Fruit fly (Drosophila melanogaster) whole organism, embryonic: ENCODE data around the gene bib.

Experiments
- Bdp1 ChIP-seq: fragments of 200-800 bp; sonication (Bioruptor generic); optimal IDR thresholded peaks from 3 replicates; lab custom pipeline; 2016; ENCODE audit warnings: missing biosample characterization, missing genetic modification characterization
- BtbVII ChIP-seq: fragments of 200-800 bp; sonication (Bioruptor generic); optimal IDR thresholded peaks from 3 replicates; lab custom pipeline; 2017; ENCODE audit warnings: missing biosample characterization, mild to moderate bottlenecking, missing genetic modification characterization
- CG11085 ChIP-seq: fragments of 200-800 bp; sonication (Bioruptor generic); IDR thresholded peaks from 2 replicates; pipeline ENCODE4 v1.3.6; 2022; ENCODE audit warnings: missing biosample characterization, missing genetic modification characterization
- CG11093 ChIP-seq: fragments of 200-800 bp; sonication (Bioruptor generic); IDR thresholded peaks from 3 replicates; pipeline ENCODE4 v1.3.6; 2022; ENCODE audit warnings: missing biosample characterization, missing genetic modification characterization
- CG11696 ChIP-seq: fragments of 200-800 bp; sonication (Bioruptor generic); IDR thresholded peaks from 2 replicates; pipeline ENCODE4 v1.3.6; 2022; ENCODE audit warnings: missing biosample characterization, missing genetic modification characterization
- CG12299 ChIP-seq: fragments of 200-800 bp; sonication (Bioruptor generic); optimal IDR thresholded peaks from 2 replicates; lab custom pipeline; 2018; ENCODE audit warnings: missing biosample characterization, mild to moderate bottlenecking, missing genetic modification characterization
- CG12659 ChIP-seq: fragments of 200-800 bp; sonication (Bioruptor generic); optimal IDR thresholded peaks from 3 replicates; lab custom pipeline; 2017; ENCODE audit warnings: mild to moderate bottlenecking, missing biosample characterization, missing genetic modification reagents, missing genetic modification characterization
- CG16863 ChIP-seq: fragments of 200-800 bp; sonication (Bioruptor generic); optimal IDR thresholded peaks from 3 replicates; lab custom pipeline; 2016; ENCODE audit warnings: missing biosample characterization, missing genetic modification characterization
- CG17328 ChIP-seq: fragments of 200-800 bp; sonication (Bioruptor generic); IDR thresholded peaks from 2 replicates; pipeline ENCODE4 v1.3.6; 2022; ENCODE audit warnings: missing biosample characterization, missing genetic modification characterization
- CG32772 ChIP-seq: fragments of 200-800 bp; sonication (Bioruptor generic); IDR thresholded peaks from 2 replicates; pipeline ENCODE4 v1.3.6; 2022; ENCODE audit warnings: missing biosample characterization, missing genetic modification characterization
- CG43689 ChIP-seq: fragments of 200-800 bp; sonication (Bioruptor generic); IDR thresholded peaks from 2 replicates; pipeline ENCODE4 v1.3.6; 2022; ENCODE audit warnings: missing biosample characterization, missing genetic modification characterization
- CG4854 ChIP-seq: fragments of 200-800 bp; sonication (Bioruptor generic); optimal IDR thresholded peaks from 2 replicates; lab custom pipeline; 2016; ENCODE audit warnings: missing biosample characterization, missing genetic modification characterization, inconsistent platforms
- CG6175 ChIP-seq: fragments of 200-800 bp; sonication (Bioruptor generic); IDR thresholded peaks from 3 replicates; pipeline ENCODE4 v1.3.6; 2022; ENCODE audit warnings: missing biosample characterization, missing genetic modification characterization
- CG6689 ChIP-seq: fragments of 200-800 bp; sonication (Bioruptor generic); IDR thresholded peaks from 2 replicates; pipeline ENCODE4 v1.3.6; 2022; ENCODE audit warnings: missing biosample characterization, missing genetic modification characterization
- CG7987 ChIP-seq: fragments of 200-800 bp; sonication (Bioruptor generic); optimal IDR thresholded peaks from 2 replicates; lab custom pipeline; 2018; ENCODE audit warnings: missing biosample characterization, mild to moderate bottlenecking, missing genetic modification characterization, moderate library complexity
- CHES-1-like ChIP-seq: fragments of 200-800 bp; sonication (Bioruptor generic); optimal IDR thresholded peaks from 2 replicates; lab custom pipeline; 2016; ENCODE audit warnings: missing biosample characterization, missing genetic modification characterization
- D ChIP-seq, 2 experiments: fragments of 200-800 bp in 1 of 2; fragments of >200 bp in 1 of 2; sonication (Bioruptor generic) in 1 of 2; optimal IDR thresholded peaks; 2 replicates in 1 of 2; 3 replicates in 1 of 2; lab custom pipeline; 2017; ENCODE audit warnings: mild to moderate bottlenecking in 1 of 2, missing biosample characterization in 1 of 2, missing genetic modification characterization in 1 of 2, missing genetic modification reagents in 1 of 2
- Dref ChIP-seq: fragments of 200-800 bp; sonication (Bioruptor generic); IDR thresholded peaks from 2 replicates; pipeline ENCODE4 v1.3.6; 2022; ENCODE audit warnings: missing biosample characterization, missing genetic modification characterization
- Fer1 ChIP-seq: fragments of 200-800 bp; sonication (Bioruptor generic); optimal IDR thresholded peaks from 2 replicates; lab custom pipeline; 2017; ENCODE audit warnings: missing biosample characterization, mild to moderate bottlenecking, missing genetic modification characterization
- H2.0 ChIP-seq: fragments of 200-800 bp; sonication (Bioruptor generic); IDR thresholded peaks from 2 replicates; pipeline ENCODE4 v1.3.6; 2022; ENCODE audit warnings: missing biosample characterization, missing genetic modification characterization
- NFAT ChIP-seq: fragments of 200-800 bp; sonication (Bioruptor generic); IDR thresholded peaks from 2 replicates; pipeline ENCODE4 v1.3.6; 2022; ENCODE audit warnings: missing biosample characterization, missing genetic modification characterization
- Nf-YA ChIP-seq: fragments of 200-800 bp; sonication (Bioruptor generic); IDR thresholded peaks from 2 replicates; pipeline ENCODE4 v1.3.6; 2022; ENCODE audit warnings: missing biosample characterization, missing genetic modification characterization
- Scr ChIP-seq: fragments of 200-800 bp; sonication (Bioruptor generic); IDR thresholded peaks from 2 replicates; pipeline ENCODE4 v1.3.6; 2022; ENCODE audit warnings: missing biosample characterization, missing genetic modification characterization; ENCODE audit not compliant: partially characterized antibody
- Spps ChIP-seq: fragments of 200-800 bp; sonication (Bioruptor generic); optimal IDR thresholded peaks from 2 replicates; lab custom pipeline; 2018; ENCODE audit warnings: missing biosample characterization, mild to moderate bottlenecking, missing genetic modification characterization
- Xbp1 ChIP-seq: fragments of 200-800 bp; sonication (Bioruptor generic); optimal IDR thresholded peaks from 3 replicates; lab custom pipeline; 2016; ENCODE audit warnings: missing biosample characterization, mild to moderate bottlenecking, missing genetic modification characterization
- Xrp1 ChIP-seq: fragments of 200-800 bp; sonication (Bioruptor generic); IDR thresholded peaks from 2 replicates; pipeline ENCODE4 v1.3.6; 2022; ENCODE audit warnings: missing biosample characterization, missing genetic modification characterization
- ab ChIP-seq: fragments of 200-800 bp; sonication (Bioruptor generic); optimal IDR thresholded peaks from 2 replicates; lab custom pipeline; 2016; ENCODE audit warnings: missing biosample characterization, missing genetic modification characterization
- ara ChIP-seq: fragments of 200-800 bp; sonication (Bioruptor generic); IDR thresholded peaks from 2 replicates; pipeline ENCODE4 v1.3.6; 2022; ENCODE audit warnings: missing biosample characterization, missing genetic modification characterization
- ash1 ChIP-seq: fragments of 200-800 bp; sonication (Bioruptor generic); optimal IDR thresholded peaks from 2 replicates; lab custom pipeline; 2018; ENCODE audit warnings: missing biosample characterization, mild to moderate bottlenecking, missing genetic modification characterization
- bigmax ChIP-seq: fragments of 200-800 bp; sonication (Bioruptor generic); optimal IDR thresholded peaks from 2 replicates; lab custom pipeline; 2018; ENCODE audit warnings: missing biosample characterization, mild to moderate bottlenecking, missing genetic modification characterization
- danr ChIP-seq: fragments of 200-800 bp; sonication (Bioruptor generic); IDR thresholded peaks from 2 replicates; pipeline ENCODE4 v1.3.6; 2022; ENCODE audit warnings: missing biosample characterization, missing genetic modification characterization
- dimm ChIP-seq: fragments of 200-800 bp; sonication (Bioruptor generic); IDR thresholded peaks from 2 replicates; pipeline ENCODE4 v1.3.6; 2022; ENCODE audit warnings: missing biosample characterization, missing genetic modification characterization
- dpn ChIP-seq, 2 experiments: fragments of 200-800 bp; sonication (Bioruptor generic); optimal IDR thresholded peaks; 3 replicates each; lab custom pipeline; 2016; ENCODE audit warnings: missing biosample characterization in 2 of 2, missing genetic modification characterization in 2 of 2
- gro ChIP-seq: fragments of 200-800 bp; sonication (Bioruptor generic); optimal IDR thresholded peaks from 2 replicates; lab custom pipeline; 2016; ENCODE audit warnings: missing biosample characterization, missing genetic modification characterization
- gsb-n ChIP-seq: fragments of 200-800 bp; sonication (Bioruptor generic); optimal IDR thresholded peaks from 3 replicates; lab custom pipeline; 2018; ENCODE audit warnings: missing biosample characterization, mild to moderate bottlenecking, missing genetic modification characterization
- insv ChIP-seq, 2 experiments: fragments of 200-800 bp; sonication (Bioruptor generic); optimal IDR thresholded peaks; 3 replicates each; lab custom pipeline; 2016 to 2018; ENCODE audit warnings: missing biosample characterization in 2 of 2, missing genetic modification characterization in 2 of 2
- klu ChIP-seq: fragments of 200-800 bp; sonication (Bioruptor generic); IDR thresholded peaks from 2 replicates; pipeline ENCODE4 v1.3.6; 2022; ENCODE audit warnings: missing biosample characterization, missing genetic modification characterization
- lilli ChIP-seq: fragments of 200-800 bp; sonication (Bioruptor generic); optimal IDR thresholded peaks from 3 replicates; lab custom pipeline; 2016; ENCODE audit warnings: missing biosample characterization, missing genetic modification characterization
- mam ChIP-seq: fragments of 200-800 bp; sonication (Bioruptor generic); optimal IDR thresholded peaks from 3 replicates; lab custom pipeline; 2016; ENCODE audit warnings: missing biosample characterization, missing genetic modification characterization
- nerfin-1 ChIP-seq: fragments of 200-800 bp; sonication (Bioruptor generic); optimal IDR thresholded peaks from 3 replicates; lab custom pipeline; 2019; ENCODE audit warnings: missing biosample characterization, mild to moderate bottlenecking, missing genetic modification characterization, moderate library complexity
- onecut ChIP-seq: fragments of 200-800 bp; sonication (Bioruptor generic); IDR thresholded peaks from 2 replicates; pipeline ENCODE4 v1.3.6; 2022; ENCODE audit warnings: missing biosample characterization, missing genetic modification characterization
- ro ChIP-seq: fragments of 200-800 bp; sonication (Bioruptor generic); IDR thresholded peaks from 2 replicates; pipeline ENCODE4 v1.3.6; 2022; ENCODE audit warnings: missing biosample characterization, missing genetic modification characterization
- sens-2 ChIP-seq: fragments of 200-800 bp; sonication (Bioruptor generic); IDR thresholded peaks from 2 replicates; pipeline ENCODE4 v1.3.6; 2022; ENCODE audit warnings: missing biosample characterization, missing genetic modification characterization
- sima ChIP-seq: fragments of 200-800 bp; sonication (Bioruptor generic); optimal IDR thresholded peaks from 2 replicates; lab custom pipeline; 2016; ENCODE audit warnings: missing biosample characterization, missing genetic modification characterization
- ssp ChIP-seq: fragments of 200-800 bp; sonication (Bioruptor generic); IDR thresholded peaks from 2 replicates; pipeline ENCODE4 v1.3.6; 2022; ENCODE audit warnings: missing biosample characterization, missing genetic modification characterization
- tap ChIP-seq: fragments of 200-800 bp; optimal IDR thresholded peaks from 3 replicates; lab custom pipeline; 2019; ENCODE audit warnings: missing biosample characterization, mild to moderate bottlenecking, missing genetic modification characterization, moderate library complexity
- twi ChIP-seq: fragments of 200-800 bp; optimal IDR thresholded peaks from 2 replicates; lab custom pipeline; 2019; ENCODE audit warnings: missing biosample characterization, mild to moderate bottlenecking, missing genetic modification characterization, moderate library complexity
- unpg ChIP-seq: fragments of 200-800 bp; sonication (Bioruptor generic); optimal IDR thresholded peaks from 3 replicates; lab custom pipeline; 2018; ENCODE audit warnings: missing biosample characterization, mild to moderate bottlenecking, missing genetic modification characterization, moderate library complexity
- zen2 ChIP-seq: fragments of 200-800 bp; sonication (Bioruptor generic); IDR thresholded peaks from 3 replicates; pipeline ENCODE4 v1.3.6; 2022; ENCODE audit warnings: missing biosample characterization, missing genetic modification characterization; ENCODE audit not compliant: partially characterized antibody

bib gene

dm6 chr2L:9966983-9967737 lies 17.3 kb upstream of the bib start, which contains the start of the genes Dref and RpL13 (continued):
- TF ChIP-seq Spps (peak; percentile 74), CG6689 (GFP tag; lab: Robert Waterston, UW) (peak; percentile 44; the same call in 1 of the 2 replicates), CG16863 (peak; percentile 72), CG17328 (peak; percentile 88), ro (no peak), danr (GFP tag; lab: Robert Waterston, UW) (no peak), dimm (no peak; the same call in 1 of the 2 replicates), klu (GFP tag; lab: Robert Waterston, UW) (peak; percentile 41; the same call in 1 of the 2 replicates), unpg (GFP tag; lab: Kevin White, UChicago) (peak; percentile 82), nerfin-1 (tag; lab: Kevin White, UChicago) (peak; percentile 84), mam (GFP tag; lab: Kevin White, UChicago) (peak; percentile 84), CG12299 (tag; lab: Kevin White, UChicago) (peak; percentile 91), CG7987 (GFP tag; lab: Kevin White, UChicago) (peak; percentile 99), bigmax (GFP tag; lab: Kevin White, UChicago) (peak; percentile 83), CG11085 (GFP tag; lab: Robert Waterston, UW) (peak; percentile 49; the same call in 1 of the 2 replicates), insv (GFP tag; optimal IDR thresholded peaks at IDR 0.05; lab: Kevin White, UChicago) (peak in 1 of 2 experiments; percentile 79), tap (tag; lab: Kevin White, UChicago) (peak; percentile 79), Scr (GFP tag; lab: Robert Waterston, UW) (peak; percentile 85), BtbVII (peak; percentile 94), CG4854 (GFP tag; lab: Kevin White, UChicago) (peak; percentile 86), CG32772 (GFP tag; lab: Robert Waterston, UW) (peak; percentile 37; the same call in 1 of the 2 replicates), gro (GFP tag; lab: Kevin White, UChicago) (peak; percentile 91), D (optimal IDR thresholded peaks at IDR 0.05; lab: Kevin White, UChicago) (no peak), D (GFP tag; optimal IDR thresholded peaks at IDR 0.05; lab: Kevin White, UChicago) (peak; percentile 86), Fer1 (peak; percentile 95), CG11093 (no peak), sima (peak; percentile 65), onecut (peak; percentile 93), dpn (GFP tag; optimal IDR thresholded peaks at IDR 0.05; lab: Kevin White, UChicago) (peak; percentile 64 to 88), ssp (GFP tag; lab: Robert Waterston, UW) (peak; percentile 49; the same call in 1 of the 2 replicates), CG12659 (GFP tag; lab: Kevin White, UChicago) (peak; percentile 95), lilli (GFP tag; lab: Kevin White, UChicago) (peak; percentile 87), CHES-1-like (peak; percentile 90), twi (tag; lab: Kevin White, UChicago) (peak; percentile 65), ara (GFP tag; lab: Robert Waterston, UW) (peak; percentile 75), CG11696 (GFP tag; lab: Robert Waterston, UW) (peak; percentile 72), gsb-n (tag; lab: Kevin White, UChicago) (peak; percentile 88), sens-2 (GFP tag; lab: Robert Waterston, UW) (peak; percentile 92), CG43689 (GFP tag; lab: Robert Waterston, UW) (peak; percentile 63), H2.0 (peak; percentile 48; the same call in 1 of the 2 replicates), Dref (GFP tag; lab: Robert Waterston, UW) (peak; percentile 81), ash1 (GFP tag; lab: Kevin White, UChicago) (peak; percentile 95), NFAT (GFP tag; lab: Robert Waterston, UW) (peak; percentile 82), Xbp1 (GFP tag; lab: Kevin White, UChicago) (peak; percentile 77), Nf-YA (GFP tag; lab: Robert Waterston, UW) (peak; percentile 72), zen2 (GFP tag; lab: Robert Waterston, UW) (no peak; the same call in 2 of the 3 replicates), ab (peak; percentile 17), Xrp1 (GFP tag; lab: Robert Waterston, UW) (peak; percentile 58; the same call in 1 of the 2 replicates), CG6175 (GFP tag; lab: Robert Waterston, UW) (peak; percentile 79), Bdp1 (GFP tag; lab: Kevin White, UChicago) (peak; percentile 64)
